Worm (Caenorhabditis elegans) whole organism, L4 larva: Measurements from ENCODE around the gene pax-1.
A peak's percentile ranks its signal among the peaks of the same experiment; 100 is the strongest.

Experiments
- F10B5.3 ChIP-seq: sonication (generic microtip); optimal IDR thresholded peaks from 2 replicates; lab custom pipeline; 2016; ENCODE audit warnings: mild to moderate bottlenecking, missing genetic modification characterization, missing compliant biosample characterization
- F26F4.8 ChIP-seq: fragments of 200-800 bp; sonication (Bioruptor generic); conservative IDR thresholded peaks from 2 replicates; pipeline ENCODE4 v1.3.6; 2022; ENCODE audit warnings: missing genetic modification characterization, missing compliant biosample characterization
- F44E2.7 ChIP-seq: fragments of 200-800 bp; sonication (Bioruptor generic); IDR thresholded peaks from 2 replicates; pipeline ENCODE4 v2.1.2; 2022; ENCODE audit warnings: missing genetic modification characterization, missing compliant biosample characterization
- F49E8.2 ChIP-seq: sonication (generic microtip); optimal IDR thresholded peaks from 2 replicates; lab custom pipeline; 2016; ENCODE audit warnings: missing compliant biosample characterization, mild to moderate bottlenecking, missing genetic modification characterization, borderline replicate concordance
- T20F7.1 ChIP-seq: fragments of 200-800 bp; sonication (Bioruptor generic); optimal IDR thresholded peaks from 2 replicates; lab custom pipeline; 2018; ENCODE audit warnings: mild to moderate bottlenecking, missing genetic modification characterization, missing compliant biosample characterization
- Y48G9A.11 ChIP-seq: fragments of 200-800 bp; sonication (Bioruptor generic); IDR thresholded peaks from 2 replicates; pipeline ENCODE4 v1.3.6; 2022; ENCODE audit warnings: missing genetic modification reagents, missing genetic modification characterization, missing compliant biosample characterization
- ZK546.5 ChIP-seq, 2 experiments: sonication (generic microtip); optimal IDR thresholded peaks; 2 replicates each; lab custom pipeline; 2017; ENCODE audit warnings: missing biosample characterization in 2 of 2, missing genetic modification characterization in 2 of 2
- aly-2 ChIP-seq: sonication (generic microtip); optimal IDR thresholded peaks from 2 replicates; lab custom pipeline; 2018; ENCODE audit warnings: missing biosample characterization, missing genetic modification characterization
- ceh-20 ChIP-seq: fragments of 200-800 bp; sonication (Bioruptor generic); IDR thresholded peaks from 2 replicates; pipeline ENCODE4 v1.3.6; 2022; ENCODE audit warnings: missing genetic modification reagents, missing genetic modification characterization, missing compliant biosample characterization
- ceh-28 ChIP-seq: fragments of 150-350 bp; optimal IDR thresholded peaks from 2 replicates; lab custom pipeline; 2014; ENCODE audit warnings: missing biosample characterization, missing genetic modification reagents, missing genetic modification characterization
- ceh-32 ChIP-seq: sonication (generic microtip); optimal IDR thresholded peaks from 2 replicates; lab custom pipeline; 2016; ENCODE audit warnings: mild to moderate bottlenecking, missing genetic modification characterization, missing compliant biosample characterization; ENCODE audit not compliant: poor library complexity
- ctbp-1 ChIP-seq: fragments of 200-800 bp; sonication (Bioruptor generic); IDR thresholded peaks from 2 replicates; pipeline ENCODE4 v1.3.6; 2022; ENCODE audit warnings: missing genetic modification reagents, missing genetic modification characterization, missing compliant biosample characterization
- daf-16 ChIP-seq, 3 experiments: sonication (generic microtip); optimal IDR thresholded peaks; 2 replicates each; lab custom pipeline; 2016 to 2017; ENCODE audit warnings: missing genetic modification characterization in 3 of 3, missing genetic modification reagents in 3 of 3, mild to moderate bottlenecking in 2 of 3, missing compliant biosample characterization in 2 of 3, missing biosample characterization in 1 of 3, moderate library complexity in 1 of 3
- dpl-1 ChIP-seq: fragments of 150-350 bp; optimal IDR thresholded peaks from 2 replicates; lab custom pipeline; 2014; ENCODE audit warnings: missing biosample characterization, missing genetic modification reagents, missing genetic modification characterization
- egl-43 ChIP-seq: fragments of 200-800 bp; sonication (Bioruptor generic); IDR thresholded peaks from 2 replicates; pipeline ENCODE4 v1.3.6; 2022; ENCODE audit warnings: missing genetic modification reagents, missing genetic modification characterization, missing compliant biosample characterization
- fkh-10 ChIP-seq: fragments of 150-350 bp; optimal IDR thresholded peaks from 2 replicates; lab custom pipeline; 2014; ENCODE audit warnings: missing biosample characterization, missing genetic modification reagents, missing genetic modification characterization
- fos-1 ChIP-seq: fragments of 150-350 bp; optimal IDR thresholded peaks from 2 replicates; lab custom pipeline; 2014; ENCODE audit warnings: missing biosample characterization, missing genetic modification characterization
- gei-8 ChIP-seq: fragments of 200-800 bp; sonication (Bioruptor generic); optimal IDR thresholded peaks from 2 replicates; lab custom pipeline; 2018; ENCODE audit warnings: mild to moderate bottlenecking, missing genetic modification characterization, missing compliant biosample characterization
- hif-1 ChIP-seq, 2 experiments: sonication (generic microtip); optimal IDR thresholded peaks; 2 replicates each; lab custom pipeline; 2016 to 2017; ENCODE audit warnings: missing compliant biosample characterization in 2 of 2, missing genetic modification characterization in 2 of 2, missing genetic modification reagents in 2 of 2, missing genotype in 2 of 2, mild to moderate bottlenecking in 1 of 2
- hlh-11 ChIP-seq: fragments of 200-800 bp; sonication (Bioruptor generic); optimal IDR thresholded peaks from 2 replicates; lab custom pipeline; 2018; ENCODE audit warnings: mild to moderate bottlenecking, missing genetic modification characterization, missing compliant biosample characterization
- hmg-1.1 ChIP-seq: fragments of 200-800 bp; sonication (Bioruptor generic); IDR thresholded peaks from 2 replicates; pipeline ENCODE4 v1.3.6; 2022; ENCODE audit warnings: missing genetic modification reagents, missing genetic modification characterization, missing compliant biosample characterization
- lin-1 ChIP-seq: fragments of 200-800 bp; sonication (Bioruptor generic); IDR thresholded peaks from 2 replicates; pipeline ENCODE4 v1.3.6; 2022; ENCODE audit warnings: missing genetic modification reagents, missing genetic modification characterization, missing compliant biosample characterization
- lin-38 ChIP-seq: fragments of 200-800 bp; sonication (Bioruptor generic); IDR thresholded peaks from 2 replicates; pipeline ENCODE4 v1.3.6; 2022; ENCODE audit warnings: missing genetic modification reagents, missing genetic modification characterization, missing compliant biosample characterization
- lsy-2 ChIP-seq, 2 experiments: fragments of 150-350 bp in 1 of 2; sonication (generic microtip) in 1 of 2; optimal IDR thresholded peaks; 2 replicates each; lab custom pipeline; 2014 to 2017; ENCODE audit warnings: missing biosample characterization in 2 of 2, missing genetic modification characterization in 2 of 2
- mes-2 ChIP-seq: sonication (generic microtip); optimal IDR thresholded peaks from 2 replicates; lab custom pipeline; 2016; ENCODE audit warnings: missing genotype, mild to moderate bottlenecking, missing genetic modification characterization, missing compliant biosample characterization; ENCODE audit not compliant: poor library complexity, severe bottlenecking
- nhr-111 ChIP-seq: fragments of 200-800 bp; sonication (Bioruptor generic); optimal IDR thresholded peaks from 2 replicates; lab custom pipeline; 2018; ENCODE audit warnings: mild to moderate bottlenecking, missing genetic modification characterization, missing compliant biosample characterization
- nhr-25 ChIP-seq: sonication (generic microtip); optimal IDR thresholded peaks from 2 replicates; lab custom pipeline; 2017; ENCODE audit warnings: missing genetic modification characterization, mild to moderate bottlenecking, missing compliant biosample characterization, antibody characterized with exemption, moderate library complexity, borderline replicate concordance; ENCODE audit not compliant: insufficient read depth
- nhr-28 ChIP-seq: fragments of 150-350 bp; optimal IDR thresholded peaks from 2 replicates; lab custom pipeline; 2014; ENCODE audit warnings: missing biosample characterization, missing genetic modification characterization
- nhr-41 ChIP-seq: fragments of 200-800 bp; sonication (Bioruptor generic); IDR thresholded peaks from 2 replicates; pipeline ENCODE4 v1.3.6; 2022; ENCODE audit warnings: missing genetic modification reagents, missing genetic modification characterization, missing compliant biosample characterization
- nhr-77 ChIP-seq: fragments of 150-350 bp; optimal IDR thresholded peaks from 2 replicates; lab custom pipeline; 2014; ENCODE audit warnings: missing biosample characterization, missing genetic modification characterization
- rbr-2 ChIP-seq: sonication (generic microtip); optimal IDR thresholded peaks from 2 replicates; lab custom pipeline; 2016; ENCODE audit warnings: missing genotype, missing genetic modification characterization, missing compliant biosample characterization
- saeg-2 ChIP-seq: fragments of 200-800 bp; sonication (Bioruptor generic); IDR thresholded peaks from 2 replicates; pipeline ENCODE4 v1.3.6; 2022; ENCODE audit warnings: missing genetic modification reagents, missing genetic modification characterization, missing compliant biosample characterization
- sdz-12 ChIP-seq: fragments of 200-800 bp; sonication (Bioruptor generic); optimal IDR thresholded peaks from 2 replicates; lab custom pipeline; 2018; ENCODE audit warnings: mild to moderate bottlenecking, missing genetic modification characterization, missing compliant biosample characterization
- snpc-1.2 ChIP-seq: fragments of 200-800 bp; sonication (Bioruptor generic); IDR thresholded peaks from 2 replicates; pipeline ENCODE4 v1.3.6; 2022; ENCODE audit warnings: missing genetic modification reagents, missing genetic modification characterization, missing compliant biosample characterization
- spr-3 ChIP-seq: fragments of 200-800 bp; sonication (Bioruptor generic); optimal IDR thresholded peaks from 2 replicates; lab custom pipeline; 2018; ENCODE audit warnings: mild to moderate bottlenecking, missing genetic modification characterization, missing compliant biosample characterization
- unc-39 ChIP-seq: sonication (generic microtip); optimal IDR thresholded peaks from 2 replicates; lab custom pipeline; 2017; ENCODE audit warnings: missing biosample characterization, missing genetic modification characterization
- unc-62 ChIP-seq, 3 experiments: fragments of 150-350 bp in 1 of 3; sonication (generic microtip); optimal IDR thresholded peaks in 2 of 3; peaks in 1 of 3; 1 replicate in 1 of 3; 2 replicates in 2 of 3; lab custom pipeline; 2014 to 2017; ENCODE audit warnings: missing biosample characterization in 3 of 3, missing genetic modification characterization in 3 of 3, missing genetic modification reagents in 3 of 3, missing genotype in 1 of 3
- vab-7 ChIP-seq: fragments of 200-800 bp; sonication (Bioruptor generic); IDR thresholded peaks from 2 replicates; pipeline ENCODE4 v1.3.6; 2022; ENCODE audit warnings: missing genetic modification reagents, missing genetic modification characterization, missing compliant biosample characterization
- zfp-2 ChIP-seq: sonication (generic microtip); optimal IDR thresholded peaks from 2 replicates; lab custom pipeline; 2016; ENCODE audit warnings: mild to moderate bottlenecking, missing genetic modification characterization, missing compliant biosample characterization

The pax-1 gene

DNA sequence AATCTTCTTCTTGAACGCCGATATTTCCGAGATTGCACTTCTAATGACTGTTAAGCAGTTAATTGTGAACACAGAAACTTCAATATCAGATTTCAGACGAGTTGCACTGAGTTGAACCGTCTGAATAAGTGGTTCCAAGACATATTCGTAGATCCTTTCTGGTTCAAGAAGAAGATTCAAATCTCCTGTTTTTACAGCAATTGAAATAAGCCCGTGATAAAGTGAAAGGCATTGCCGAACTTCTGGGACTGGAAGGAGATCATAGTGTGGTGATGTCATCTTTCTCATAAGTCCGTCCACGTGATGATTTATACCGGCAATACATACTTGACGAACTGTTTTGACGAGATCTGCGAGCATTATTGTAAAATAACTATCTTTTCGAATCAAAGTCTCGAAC, 5.2 kb upstream of the pax-1 start:
- TF ChIP-seq nhr-25 (no peak), unc-62 (GFP tag; optimal IDR thresholded peaks at IDR 0.05 in 1 of 2; lab: Kevin White, UChicago) (peak in 1 of 2 experiments; percentile 96), unc-62 (tag; optimal IDR thresholded peaks at IDR 0.05; lab: Kevin White, UChicago) (no peak)

DNA sequence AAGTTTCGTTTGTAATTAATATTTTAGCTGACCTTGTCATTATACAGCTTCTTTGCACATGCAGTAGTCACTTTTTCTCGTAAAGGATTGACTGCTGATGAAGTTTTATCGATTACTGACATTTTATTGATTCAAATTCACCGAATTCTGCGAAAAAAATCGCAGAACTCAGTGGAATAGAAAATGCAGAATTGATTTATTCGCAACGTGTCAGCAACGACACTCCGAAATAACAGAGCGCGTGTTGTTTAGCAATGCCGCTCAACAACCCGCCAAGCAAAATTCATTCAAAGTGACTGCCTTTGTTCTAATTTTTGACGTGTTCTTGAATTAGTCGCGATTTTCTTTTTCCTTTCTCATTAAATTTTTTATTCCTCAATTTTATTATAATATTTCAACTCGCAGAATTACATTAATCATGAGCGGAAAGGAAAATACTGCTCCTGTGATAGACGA, 3.6 kb upstream of the pax-1 start, which contains the start of the genes cogc-6 and air-1:
TSS of gene cogc-6 (minus strand) at position 234 of the 456 bp plus-strand sequence.
TSS of gene air-1 (plus strand) at position 406 of the 456 bp plus-strand sequence.
- TF ChIP-seq dpl-1 (GFP tag; lab: Kevin White, UChicago) (peak; percentile 57), daf-16 (GFP tag; optimal IDR thresholded peaks at IDR 0.05; lab: Kevin White, UChicago) (no peak), daf-16 (tag; optimal IDR thresholded peaks at IDR 0.05; lab: Kevin White, UChicago) (peak; percentile 3), hlh-11 (tag; lab: Kevin White, UChicago) (no peak), mes-2 (tag; lab: Kevin White, UChicago) (peak; percentile 47), Y48G9A.11 (GFP tag; lab: Robert Waterston, UW) (peak; percentile 86), lsy-2 (tag; optimal IDR thresholded peaks at IDR 0.05; lab: Kevin White, UChicago) (peak in 1 of 2 experiments; percentile 29), ceh-28 (tag; lab: Kevin White, UChicago) (no peak), nhr-111 (GFP tag; lab: Kevin White, UChicago) (no peak), hmg-1.1 (GFP tag; lab: Robert Waterston, UW) (no peak), vab-7 (GFP tag; lab: Robert Waterston, UW) (no peak), T20F7.1 (GFP tag; lab: Kevin White, UChicago) (peak; percentile 94), gei-8 (GFP tag; lab: Kevin White, UChicago) (no peak)

DNA sequence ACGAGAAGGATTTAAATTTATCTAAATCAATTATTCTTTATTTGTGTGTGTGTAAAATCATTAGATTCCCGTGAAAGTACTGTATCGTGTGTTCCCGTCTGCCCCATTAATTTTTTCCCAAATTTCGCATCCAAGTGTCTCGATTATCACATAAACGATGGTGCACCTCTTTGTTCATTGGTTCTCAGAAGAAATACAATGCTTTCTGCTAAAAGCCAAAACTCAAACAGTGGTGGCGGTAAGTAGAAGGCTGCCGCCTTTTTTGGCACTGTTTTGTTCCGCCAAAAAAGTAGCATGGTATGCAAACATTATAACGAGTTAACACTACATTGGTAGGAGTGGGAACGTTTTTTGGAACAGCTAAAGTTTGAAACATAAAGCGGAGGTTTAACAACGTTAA, 1.3 kb upstream of the pax-1 start:
- TF ChIP-seq F10B5.3 (no peak), spr-3 (no peak), hif-1 (tag; optimal IDR thresholded peaks at IDR 0.05; lab: Kevin White, UChicago) (no peak), lin-38 (GFP tag; lab: Robert Waterston, UW) (peak; percentile 38), nhr-28 (tag; lab: Kevin White, UChicago) (no peak), F49E8.2 (tag; lab: Kevin White, UChicago) (peak; percentile 9)
- TF ChIP-seq, all 104 proteins: peak for 2

DNA sequence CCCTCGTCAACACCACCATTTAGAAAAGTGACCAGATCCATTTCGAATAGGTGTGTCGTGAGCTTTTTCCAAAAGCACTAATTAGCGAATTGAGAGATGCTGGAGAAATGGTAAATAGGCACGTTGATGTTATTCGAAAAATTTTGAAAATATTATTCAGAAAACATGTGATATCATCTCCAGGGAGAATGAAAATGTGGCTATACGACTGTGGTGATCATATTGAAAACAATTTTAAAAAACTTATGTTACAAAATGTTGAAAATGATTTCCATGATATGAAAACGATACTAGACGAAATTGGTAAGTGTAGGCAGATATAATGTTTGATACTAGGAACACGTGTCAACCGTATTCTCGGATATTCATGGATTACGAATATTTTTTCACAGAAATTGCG, 2.1 kb downstream of the pax-1 start, which contains the start of gene K07C11.10:
TSS of gene K07C11.10 (minus strand) at position 101 of the 400 bp plus-strand sequence.
- TF ChIP-seq sdz-12 (no peak), unc-62 (GFP tag; optimal IDR thresholded peaks at IDR 0.05 in 1 of 2; lab: Kevin White, UChicago) (peak in 1 of 2 experiments; percentile 47), unc-62 (tag; optimal IDR thresholded peaks at IDR 0.05; lab: Kevin White, UChicago) (no peak)

DNA sequence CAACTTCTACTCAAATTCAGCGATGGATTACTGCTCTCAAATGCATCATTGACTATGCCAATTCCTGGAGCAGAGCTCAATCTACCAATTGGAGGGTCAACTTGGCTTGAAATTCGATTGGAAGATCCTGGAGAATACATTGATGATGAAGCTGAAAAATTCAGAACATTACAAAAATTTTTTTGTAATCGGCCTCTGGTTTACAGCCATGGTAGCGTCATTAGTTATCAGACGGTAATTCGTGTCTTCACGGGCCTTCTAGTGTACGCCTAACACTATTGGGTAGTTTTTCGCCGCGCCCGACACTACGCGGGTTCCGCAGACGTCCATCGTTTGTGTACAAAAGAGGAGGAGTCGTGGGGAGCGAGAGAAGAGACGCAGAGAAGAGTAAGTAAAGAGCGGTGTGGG, 4.0 kb downstream of the pax-1 start:
- peak; percentile 97 for TF ChIP-seq F49E8.2 (tag; lab: Kevin White, UChicago)
- peak; percentile 12 to 30 for TF ChIP-seq hif-1 (tag; optimal IDR thresholded peaks at IDR 0.05; lab: Kevin White, UChicago)
- TF ChIP-seq ctbp-1, result peak; percentile 66; the same call in 1 of the 2 replicates
- no peak for TF ChIP-seq ceh-32 (tag; lab: Kevin White, UChicago)
- peak; percentile 54 for TF ChIP-seq nhr-77
- peak; percentile 83 for TF ChIP-seq rbr-2 (tag; lab: Kevin White, UChicago)
- 0 out of 2 replicates have a peak, but pooled peaks have one; percentile 29 for TF ChIP-seq vab-7 (GFP tag; lab: Robert Waterston, UW)
- TF ChIP-seq aly-2 (tag; lab: Kevin White, UChicago), result no peak
- peak; percentile 44 for TF ChIP-seq zfp-2 (tag; lab: Kevin White, UChicago)
- peak; percentile 49; the same call in 1 of the 2 replicates for TF ChIP-seq lin-1 (GFP tag; lab: Robert Waterston, UW)
- TF ChIP-seq hmg-1.1 (GFP tag; lab: Robert Waterston, UW), result peak; percentile 88
- TF ChIP-seq unc-62 (GFP tag; optimal IDR thresholded peaks at IDR 0.05 in 1 of 2; lab: Kevin White, UChicago), result peak in 1 of 2 experiments; percentile 90
- no peak for TF ChIP-seq unc-62 (tag; optimal IDR thresholded peaks at IDR 0.05; lab: Kevin White, UChicago)
- no peak for TF ChIP-seq fos-1 (tag; lab: Kevin White, UChicago)
- TF ChIP-seq F26F4.8 (GFP tag; lab: Robert Waterston, UW), result no peak
- no peak for TF ChIP-seq fkh-10 (GFP tag; lab: Kevin White, UChicago)
- peak; percentile 53 for TF ChIP-seq dpl-1 (GFP tag; lab: Kevin White, UChicago)
- TF ChIP-seq nhr-41, result 0 out of 2 replicates have a peak, but pooled peaks have one; percentile 8
- no peak for TF ChIP-seq unc-39 (tag; lab: Kevin White, UChicago)
- no peak for TF ChIP-seq ZK546.5 (tag; optimal IDR thresholded peaks at IDR 0.05; lab: Kevin White, UChicago)
- TF ChIP-seq ceh-20 (GFP tag; lab: Robert Waterston, UW), result no peak
- TF ChIP-seq egl-43 (GFP tag; lab: Robert Waterston, UW), result no peak
- no peak for TF ChIP-seq F44E2.7
- 0 out of 2 replicates have a peak, but pooled peaks have one; percentile 47 for TF ChIP-seq saeg-2
- TF ChIP-seq snpc-1.2 (GFP tag; lab: Robert Waterston, UW), result peak; percentile 92
